Worm (Caenorhabditis elegans) whole organism, L4 larva: ENCODE results near the gene pgp-4.

Source experiments
- D1046.2 ChIP-seq: fragments of 200-800 bp; sonication (Bioruptor generic); IDR thresholded peaks from 2 replicates; pipeline ENCODE4 v1.3.6; 2022; ENCODE audit warnings: missing genetic modification characterization, missing compliant biosample characterization
- F26F4.8 ChIP-seq: fragments of 200-800 bp; sonication (Bioruptor generic); conservative IDR thresholded peaks from 2 replicates; pipeline ENCODE4 v1.3.6; 2022; ENCODE audit warnings: missing genetic modification characterization, missing compliant biosample characterization
- F49E8.2 ChIP-seq: sonication (generic microtip); optimal IDR thresholded peaks from 2 replicates; lab custom pipeline; 2016; ENCODE audit warnings: missing compliant biosample characterization, mild to moderate bottlenecking, missing genetic modification characterization, borderline replicate concordance
- T26A8.4 ChIP-seq: fragments of 200-800 bp; sonication (Bioruptor generic); IDR thresholded peaks from 2 replicates; pipeline ENCODE4 v1.3.6; 2022; ENCODE audit warnings: missing genetic modification characterization, missing compliant biosample characterization
- ZK337.2 ChIP-seq: fragments of 200-800 bp; sonication (Bioruptor generic); IDR thresholded peaks from 2 replicates; pipeline ENCODE4 v1.3.6; 2022; ENCODE audit warnings: missing genetic modification reagents, missing genetic modification characterization, missing compliant biosample characterization
- ZK546.5 ChIP-seq, 2 experiments: sonication (generic microtip); optimal IDR thresholded peaks; 2 replicates each; lab custom pipeline; 2017; ENCODE audit warnings: missing biosample characterization in 2 of 2, missing genetic modification characterization in 2 of 2
- aha-1 ChIP-seq: fragments of 150-350 bp; peaks from one replicate; lab custom pipeline; 2014; ENCODE audit warnings: missing biosample characterization, missing genetic modification characterization
- ceh-20 ChIP-seq: fragments of 200-800 bp; sonication (Bioruptor generic); IDR thresholded peaks from 2 replicates; pipeline ENCODE4 v1.3.6; 2022; ENCODE audit warnings: missing genetic modification reagents, missing genetic modification characterization, missing compliant biosample characterization
- cey-2 ChIP-seq: sonication (generic microtip); optimal IDR thresholded peaks from 3 replicates; lab custom pipeline; 2017; ENCODE audit warnings: missing genetic modification characterization, mild to moderate bottlenecking, missing compliant biosample characterization, antibody characterized with exemption, borderline replicate concordance; ENCODE audit not compliant: insufficient read depth
- daf-16 ChIP-seq, 3 experiments: sonication (generic microtip); optimal IDR thresholded peaks; 2 replicates each; lab custom pipeline; 2016 to 2017; ENCODE audit warnings: missing genetic modification characterization in 3 of 3, missing genetic modification reagents in 3 of 3, mild to moderate bottlenecking in 2 of 3, missing compliant biosample characterization in 2 of 3, missing biosample characterization in 1 of 3, moderate library complexity in 1 of 3
- daf-19 ChIP-seq: fragments of 200-800 bp; sonication (Bioruptor generic); conservative IDR thresholded peaks from 2 replicates; pipeline ENCODE4 v1.3.6; 2022; ENCODE audit warnings: missing genetic modification characterization, missing compliant biosample characterization
- dmd-6 ChIP-seq: fragments of 200-800 bp; sonication (Bioruptor generic); IDR thresholded peaks from 2 replicates; pipeline ENCODE4 v1.3.6; 2022; ENCODE audit warnings: missing genetic modification reagents, missing genetic modification characterization, missing compliant biosample characterization
- dve-1 ChIP-seq: sonication (generic microtip); optimal IDR thresholded peaks from 2 replicates; lab custom pipeline; 2017; ENCODE audit warnings: antibody characterized with exemption, mild to moderate bottlenecking, missing genetic modification characterization, missing compliant biosample characterization; ENCODE audit not compliant: insufficient read depth
- hlh-11 ChIP-seq: fragments of 200-800 bp; sonication (Bioruptor generic); optimal IDR thresholded peaks from 2 replicates; lab custom pipeline; 2018; ENCODE audit warnings: mild to moderate bottlenecking, missing genetic modification characterization, missing compliant biosample characterization
- hlh-30 ChIP-seq: sonication (generic microtip); optimal IDR thresholded peaks from 2 replicates; lab custom pipeline; 2017; ENCODE audit warnings: antibody characterized with exemption, mild to moderate bottlenecking, missing genetic modification characterization, missing compliant biosample characterization; ENCODE audit not compliant: insufficient read depth
- hmg-1.1 ChIP-seq: fragments of 200-800 bp; sonication (Bioruptor generic); IDR thresholded peaks from 2 replicates; pipeline ENCODE4 v1.3.6; 2022; ENCODE audit warnings: missing genetic modification reagents, missing genetic modification characterization, missing compliant biosample characterization
- lsy-2 ChIP-seq, 2 experiments: fragments of 150-350 bp in 1 of 2; sonication (generic microtip) in 1 of 2; optimal IDR thresholded peaks; 2 replicates each; lab custom pipeline; 2014 to 2017; ENCODE audit warnings: missing biosample characterization in 2 of 2, missing genetic modification characterization in 2 of 2
- mdt-29 ChIP-seq: fragments of 200-800 bp; sonication (Bioruptor generic); IDR thresholded peaks from 2 replicates; pipeline ENCODE4 v1.3.6; 2022; ENCODE audit warnings: missing genetic modification reagents, missing genetic modification characterization, missing compliant biosample characterization
- mep-1 ChIP-seq: fragments of 150-350 bp; sonication (generic microtip); optimal IDR thresholded peaks from 3 replicates; lab custom pipeline; 2014; ENCODE audit warnings: missing biosample characterization, missing genetic modification characterization
- mxl-2 ChIP-seq: fragments of 200-800 bp; sonication (Bioruptor generic); conservative IDR thresholded peaks from 2 replicates; pipeline ENCODE4 v1.3.6; 2022; ENCODE audit warnings: missing genetic modification reagents, missing genetic modification characterization, missing compliant biosample characterization
- nhr-111 ChIP-seq: fragments of 200-800 bp; sonication (Bioruptor generic); optimal IDR thresholded peaks from 2 replicates; lab custom pipeline; 2018; ENCODE audit warnings: mild to moderate bottlenecking, missing genetic modification characterization, missing compliant biosample characterization
- nhr-28 ChIP-seq: fragments of 150-350 bp; optimal IDR thresholded peaks from 2 replicates; lab custom pipeline; 2014; ENCODE audit warnings: missing biosample characterization, missing genetic modification characterization
- nhr-41 ChIP-seq: fragments of 200-800 bp; sonication (Bioruptor generic); IDR thresholded peaks from 2 replicates; pipeline ENCODE4 v1.3.6; 2022; ENCODE audit warnings: missing genetic modification reagents, missing genetic modification characterization, missing compliant biosample characterization
- nhr-77 ChIP-seq: fragments of 150-350 bp; optimal IDR thresholded peaks from 2 replicates; lab custom pipeline; 2014; ENCODE audit warnings: missing biosample characterization, missing genetic modification characterization
- pqm-1 ChIP-seq: sonication (generic microtip); optimal IDR thresholded peaks from 2 replicates; lab custom pipeline; 2017; ENCODE audit warnings: missing biosample characterization, missing genetic modification characterization
- rbr-2 ChIP-seq: sonication (generic microtip); optimal IDR thresholded peaks from 2 replicates; lab custom pipeline; 2016; ENCODE audit warnings: missing genotype, missing genetic modification characterization, missing compliant biosample characterization
- set-16 ChIP-seq: fragments of 200-800 bp; sonication (Bioruptor generic); IDR thresholded peaks from 2 replicates; pipeline ENCODE4 v1.3.6; 2022; ENCODE audit warnings: missing genetic modification reagents, missing genetic modification characterization, missing compliant biosample characterization
- unc-130 ChIP-seq: sonication (generic microtip); optimal IDR thresholded peaks from 2 replicates; lab custom pipeline; 2016; ENCODE audit warnings: missing genetic modification reagents, missing genetic modification characterization, missing compliant biosample characterization
- unc-62 ChIP-seq, 3 experiments: fragments of 150-350 bp in 1 of 3; sonication (generic microtip); optimal IDR thresholded peaks in 2 of 3; peaks in 1 of 3; 1 replicate in 1 of 3; 2 replicates in 2 of 3; lab custom pipeline; 2014 to 2017; ENCODE audit warnings: missing biosample characterization in 3 of 3, missing genetic modification characterization in 3 of 3, missing genetic modification reagents in 3 of 3, missing genotype in 1 of 3
- vab-7 ChIP-seq: fragments of 200-800 bp; sonication (Bioruptor generic); IDR thresholded peaks from 2 replicates; pipeline ENCODE4 v1.3.6; 2022; ENCODE audit warnings: missing genetic modification reagents, missing genetic modification characterization, missing compliant biosample characterization

The pgp-4 gene

DNA sequence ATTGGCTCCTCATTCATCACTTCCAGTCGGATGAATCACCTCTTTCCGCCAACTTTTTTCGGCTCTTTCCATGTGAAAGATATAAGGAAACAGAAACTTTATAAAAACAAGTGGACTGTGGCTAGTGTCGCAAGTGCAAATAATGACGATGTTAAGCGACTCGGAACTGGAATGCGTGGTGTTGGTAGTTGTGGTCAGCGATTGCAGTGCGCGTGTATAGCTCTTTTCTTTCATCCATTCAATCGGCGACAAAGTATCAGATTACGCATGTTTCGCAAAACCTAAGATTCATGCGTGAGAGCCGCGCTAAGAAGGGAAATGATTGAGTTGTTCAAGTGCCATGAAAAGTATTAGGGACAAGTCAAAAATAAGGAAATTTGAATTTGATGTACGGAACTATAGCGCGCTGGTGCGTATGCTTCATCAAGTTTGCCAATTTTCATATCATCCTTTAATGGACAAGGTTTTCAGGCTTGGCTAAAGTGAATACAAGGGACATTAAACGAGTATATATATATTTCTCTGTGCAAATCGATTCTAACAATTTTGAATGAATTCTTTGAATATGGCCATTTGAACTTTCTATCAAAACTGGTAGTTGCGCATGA lies 30.2 kb downstream of the pgp-4 start:
- TF ChIP-seq unc-62 (GFP tag; optimal IDR thresholded peaks at IDR 0.05 in 1 of 2; lab: Kevin White, UChicago) (peak in 1 of 2 experiments; percentile 92), unc-62 (tag; optimal IDR thresholded peaks at IDR 0.05; lab: Kevin White, UChicago) (no peak), T26A8.4 (GFP tag; lab: Robert Waterston, UW) (0 out of 2 replicates have a peak, but pooled peaks have one; percentile 18), ceh-20 (GFP tag; lab: Robert Waterston, UW) (no peak), aha-1 (peak; percentile 58), nhr-111 (GFP tag; lab: Kevin White, UChicago) (no peak)

DNA sequence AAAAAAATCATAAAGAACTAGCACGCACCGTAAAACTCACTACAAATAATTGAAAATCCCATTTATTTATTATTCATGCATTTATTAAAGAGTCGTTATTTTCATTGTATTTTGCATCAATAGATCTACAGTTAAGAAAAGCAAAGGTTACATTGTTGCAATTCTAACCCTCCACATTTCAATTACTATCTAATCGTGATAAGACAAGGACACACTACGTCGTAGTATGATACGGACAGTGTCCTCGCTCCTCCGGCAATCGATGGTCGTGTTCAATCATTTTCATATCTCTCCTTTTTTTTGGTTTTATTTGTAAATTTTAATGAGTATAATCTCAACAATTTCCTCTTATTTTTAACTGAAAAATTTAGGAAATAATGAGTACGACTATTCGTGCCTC lies 35.3 kb downstream of the pgp-4 start, which contains the start of gene prx-12:
prx-12 (plus strand) TSS at position 371 of the 400 bp plus-strand sequence.
- TF ChIP-seq vab-7 (GFP tag; lab: Robert Waterston, UW) (no peak), rbr-2 (tag; lab: Kevin White, UChicago) (no peak), nhr-77 (peak; percentile 35), hmg-1.1 (GFP tag; lab: Robert Waterston, UW) (0 out of 2 replicates have a peak, but pooled peaks have one; percentile 20), dve-1 (tag; lab: Kevin White, UChicago) (peak; percentile 4), hlh-30 (tag; lab: Kevin White, UChicago) (no peak), unc-62 (GFP tag; optimal IDR thresholded peaks at IDR 0.05 in 1 of 2; lab: Kevin White, UChicago) (peak in 1 of 2 experiments; percentile 41), unc-62 (tag; optimal IDR thresholded peaks at IDR 0.05; lab: Kevin White, UChicago) (no peak), nhr-41 (no peak), D1046.2 (no peak), cey-2 (peak; percentile 15), unc-130 (GFP tag; lab: Kevin White, UChicago) (no peak), daf-16 (GFP tag; optimal IDR thresholded peaks at IDR 0.05; lab: Kevin White, UChicago) (no peak), daf-16 (tag; optimal IDR thresholded peaks at IDR 0.05; lab: Kevin White, UChicago) (peak; percentile 49), pqm-1 (tag; lab: Kevin White, UChicago) (peak; percentile 72), set-16 (GFP tag; lab: Robert Waterston, UW) (no peak), nhr-111 (GFP tag; lab: Kevin White, UChicago) (no peak), mep-1 (tag; lab: Kevin White, UChicago) (peak; percentile 54), ZK546.5 (tag; optimal IDR thresholded peaks at IDR 0.05; lab: Kevin White, UChicago) (no peak), daf-19 (GFP tag; lab: Robert Waterston, UW) (no peak), hlh-11 (tag; lab: Kevin White, UChicago) (peak; percentile 25), mdt-29 (GFP tag; lab: Robert Waterston, UW) (no peak), nhr-28 (tag; lab: Kevin White, UChicago) (peak; percentile 76), F26F4.8 (GFP tag; lab: Robert Waterston, UW) (no peak)

DNA sequence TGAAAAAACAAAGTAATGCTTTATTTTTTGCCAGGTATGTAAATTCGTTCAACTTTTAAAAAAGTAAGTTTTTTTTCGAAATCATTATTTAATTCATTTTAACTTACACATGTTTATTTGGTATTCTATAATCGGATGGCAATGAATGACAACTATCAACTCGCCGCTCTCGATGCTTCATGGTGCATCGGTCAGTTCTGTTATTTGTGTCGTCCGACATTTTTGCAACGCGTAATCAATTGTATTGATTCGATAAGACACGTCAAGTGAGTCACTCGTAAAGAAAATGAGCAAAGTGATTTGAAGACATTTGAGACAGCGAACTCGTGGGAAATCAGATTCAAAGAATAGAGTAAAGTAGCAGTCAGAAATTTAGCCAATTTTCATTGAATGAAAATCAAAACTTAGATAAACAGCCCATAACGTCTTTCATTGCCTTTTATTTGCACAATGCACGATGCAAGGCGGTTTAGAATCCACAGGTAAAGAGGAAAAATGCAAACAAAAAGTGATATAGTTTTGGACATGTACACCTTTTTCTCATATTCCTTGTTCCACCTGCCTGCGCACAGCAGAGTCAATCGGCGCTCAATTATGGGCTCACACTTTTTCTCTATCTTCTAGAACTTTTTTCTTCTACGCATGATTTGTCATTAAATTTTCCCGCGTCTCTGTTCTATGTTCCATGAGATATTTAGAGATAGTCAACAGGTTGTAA lies 43.0 kb downstream of the pgp-4 start:
- TF ChIP-seq dve-1 (tag; lab: Kevin White, UChicago) (peak; percentile 49), daf-16 (GFP tag; optimal IDR thresholded peaks at IDR 0.05; lab: Kevin White, UChicago) (no peak), daf-16 (tag; optimal IDR thresholded peaks at IDR 0.05; lab: Kevin White, UChicago) (peak; percentile 79), nhr-28 (tag; lab: Kevin White, UChicago) (peak; percentile 73), aha-1 (peak; percentile 91), hlh-11 (tag; lab: Kevin White, UChicago) (peak; percentile 39), mxl-2 (GFP tag; lab: Robert Waterston, UW) (no peak), dmd-6 (GFP tag; lab: Robert Waterston, UW) (peak; percentile 17; the same call in 1 of the 2 replicates), F49E8.2 (tag; lab: Kevin White, UChicago) (no peak), ZK337.2 (GFP tag; lab: Robert Waterston, UW) (no peak), lsy-2 (tag; optimal IDR thresholded peaks at IDR 0.05; lab: Kevin White, UChicago) (no peak), pqm-1 (tag; lab: Kevin White, UChicago) (peak; percentile 39)
